Fruit fly (Drosophila melanogaster): ENCODE measurements around the gene TotA.

Gene TotA

DNA sequence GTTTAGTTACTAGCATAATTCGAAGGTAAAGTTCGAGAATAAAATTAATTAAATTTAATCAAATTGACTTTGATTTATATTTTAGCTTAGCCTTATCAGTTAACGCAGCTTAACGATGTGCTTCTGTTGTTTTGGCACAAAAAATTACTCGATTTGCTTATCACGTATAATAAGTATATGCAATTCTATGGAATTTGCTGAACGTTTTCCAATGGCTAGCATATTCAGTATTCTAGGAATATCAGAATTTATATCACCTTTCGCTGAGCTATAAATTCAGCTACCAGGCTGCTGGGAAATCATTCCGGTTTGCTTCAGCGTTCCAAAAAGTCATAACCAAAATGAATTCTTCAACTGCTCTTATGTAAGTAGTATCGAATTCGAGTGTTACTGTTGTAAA is at the start of gene TotA:
TotA (plus strand) TSS at position 301 of the 400 bp plus-strand sequence.
- TF ChIP-seq toe (GFP tag; optimal IDR thresholded peaks at IDR 0.05) (no peak), Crg-1 (GFP tag; optimal IDR thresholded peaks at IDR 0.05) (no peak), pad (GFP tag; optimal IDR thresholded peaks at IDR 0.05) (no peak), cnc (optimal IDR thresholded peaks at IDR 0.05) (no peak), CG33017 (tag; optimal IDR thresholded peaks at IDR 0.05) (no peak), CG7101 (tag; optimal IDR thresholded peaks at IDR 0.05) (no peak), cic (GFP tag; optimal IDR thresholded peaks at IDR 0.05) (no peak), CG5204 (GFP tag; optimal IDR thresholded peaks at IDR 0.05) (no peak), CG7045 (GFP tag; optimal IDR thresholded peaks at IDR 0.05) (no peak), Clk (GFP tag; optimal IDR thresholded peaks at IDR 0.05) (no peak), CG12768 (GFP tag; optimal IDR thresholded peaks at IDR 0.05) (no peak), CG11617 (GFP tag; optimal IDR thresholded peaks at IDR 0.05) (no peak), Hr96 (GFP tag; optimal IDR thresholded peaks at IDR 0.05) (no peak), Mnt (GFP tag; optimal IDR thresholded peaks at IDR 0.05) (no peak), ovo (GFP tag; optimal IDR thresholded peaks at IDR 0.05) (no peak), CG1620 (GFP tag; optimal IDR thresholded peaks at IDR 0.05) (no peak)

DNA sequence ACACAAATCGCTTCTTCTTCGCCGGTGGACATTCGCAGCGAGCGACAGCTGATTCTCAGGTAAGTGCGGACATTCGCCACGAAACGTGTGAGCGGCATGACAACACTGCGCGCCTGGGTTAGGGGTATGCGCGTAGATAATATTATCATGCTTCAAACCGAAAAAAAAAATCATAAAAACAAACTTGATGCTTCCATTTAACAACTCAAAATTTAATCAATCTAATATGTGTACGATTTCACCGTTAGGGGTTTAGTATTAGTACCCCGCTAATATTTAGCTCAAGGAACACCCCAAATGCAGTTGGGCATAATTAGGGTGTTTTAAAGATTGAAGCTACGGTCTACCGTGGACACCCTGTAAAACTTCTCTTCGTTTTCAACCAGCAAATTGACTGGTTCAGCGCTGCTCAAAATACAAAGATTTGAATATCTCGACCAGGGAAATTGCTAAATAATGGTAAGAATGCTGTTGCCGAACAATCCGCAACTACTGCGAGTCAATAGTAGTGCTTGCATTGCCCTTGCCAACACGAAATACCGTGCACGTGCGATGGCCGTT is 48.9 kb upstream of the TotA start, which contains the start of the genes CG17271 and RpS20:
CG17271 (minus strand) TSS at position 34 of the 561 bp plus-strand sequence.
RpS20 (plus strand) TSS at position 367 of the 561 bp plus-strand sequence.
- peak; percentile 87 for TF ChIP-seq CG1620 (GFP tag; optimal IDR thresholded peaks at IDR 0.05)
- no peak for TF ChIP-seq CG5204 (GFP tag; optimal IDR thresholded peaks at IDR 0.05)
- TF ChIP-seq kay (GFP tag; ENCODE audit: borderline replicate concordance) = no peak
- TF ChIP-seq ovo (GFP tag; optimal IDR thresholded peaks at IDR 0.05) = peak; percentile 81
- TF ChIP-seq CG14711 (tag; optimal IDR thresholded peaks at IDR 0.05) = peak; percentile 92
- TF ChIP-seq tj (GFP tag; optimal IDR thresholded peaks at IDR 0.05) = peak; percentile 75
- TF ChIP-seq cnc (optimal IDR thresholded peaks at IDR 0.05) = no peak
- TF ChIP-seq Crg-1 (GFP tag; optimal IDR thresholded peaks at IDR 0.05) = peak; percentile 79
- TF ChIP-seq Hr96 (GFP tag; optimal IDR thresholded peaks at IDR 0.05) = peak; percentile 95
- TF ChIP-seq CG33017 (tag; optimal IDR thresholded peaks at IDR 0.05) = peak; percentile 69
- TF ChIP-seq CG7045 (GFP tag; optimal IDR thresholded peaks at IDR 0.05) = peak; percentile 85
- TF ChIP-seq Clk (GFP tag; optimal IDR thresholded peaks at IDR 0.05) = peak; percentile 89
- TF ChIP-seq CG7101 (tag; optimal IDR thresholded peaks at IDR 0.05) = peak; percentile 85
- TF ChIP-seq CG12768 (GFP tag; optimal IDR thresholded peaks at IDR 0.05) = peak; percentile 89
- peak; percentile 95 for TF ChIP-seq Mnt (GFP tag; optimal IDR thresholded peaks at IDR 0.05)
- peak; percentile 91 for TF ChIP-seq bab1 (GFP tag; optimal IDR thresholded peaks at IDR 0.05)
- TF ChIP-seq cic (GFP tag; optimal IDR thresholded peaks at IDR 0.05) = peak; percentile 70
- TF ChIP-seq pad (GFP tag; optimal IDR thresholded peaks at IDR 0.05) = peak; percentile 75
- TF ChIP-seq toe (GFP tag; optimal IDR thresholded peaks at IDR 0.05) = peak; percentile 96
- peak; percentile 92 for TF ChIP-seq CG11617 (GFP tag; optimal IDR thresholded peaks at IDR 0.05)

DNA sequence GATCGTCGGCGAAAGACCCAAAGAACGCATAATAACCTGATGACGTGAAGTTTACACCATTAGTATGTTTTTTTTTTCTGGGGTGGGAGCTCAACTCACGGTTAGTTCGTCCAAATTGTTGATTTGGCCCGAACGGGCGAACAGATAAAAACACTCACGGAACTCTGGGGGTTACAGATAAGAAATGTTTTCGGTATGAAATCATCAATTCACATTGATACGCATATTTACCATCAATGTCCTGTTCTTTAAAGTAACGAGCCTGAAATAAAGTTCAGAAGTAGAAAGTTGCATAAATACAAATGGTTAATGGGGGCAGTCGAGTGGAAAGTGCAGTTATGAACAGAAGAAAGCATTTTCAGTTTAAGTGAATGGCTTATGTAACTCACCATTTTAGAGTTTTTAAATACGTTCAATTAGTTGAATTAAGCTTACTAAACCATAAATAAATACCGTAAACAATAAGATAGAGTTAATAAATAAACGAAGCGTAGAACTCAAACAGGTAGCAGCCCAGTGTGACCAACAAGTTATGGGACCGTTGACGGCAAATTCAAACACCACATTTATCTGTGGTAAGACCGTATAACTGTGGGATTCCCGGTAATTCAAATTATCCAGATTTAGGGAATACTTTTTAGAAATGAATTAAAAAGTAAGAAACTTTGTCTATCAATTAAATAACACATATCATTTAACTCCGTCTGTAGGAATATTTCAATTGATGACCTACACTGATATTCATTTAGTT is 47.0 kb upstream of the TotA start, which contains the start of gene CG17272:
CG17272 (minus strand) TSS at position 536 of the 751 bp plus-strand sequence.
- TF ChIP-seq Mnt (GFP tag; optimal IDR thresholded peaks at IDR 0.05) = peak; percentile 27
- TF ChIP-seq Hr96 (GFP tag; optimal IDR thresholded peaks at IDR 0.05) = no peak
- TF ChIP-seq CG33017 (tag; optimal IDR thresholded peaks at IDR 0.05) = peak; percentile 1

DNA sequence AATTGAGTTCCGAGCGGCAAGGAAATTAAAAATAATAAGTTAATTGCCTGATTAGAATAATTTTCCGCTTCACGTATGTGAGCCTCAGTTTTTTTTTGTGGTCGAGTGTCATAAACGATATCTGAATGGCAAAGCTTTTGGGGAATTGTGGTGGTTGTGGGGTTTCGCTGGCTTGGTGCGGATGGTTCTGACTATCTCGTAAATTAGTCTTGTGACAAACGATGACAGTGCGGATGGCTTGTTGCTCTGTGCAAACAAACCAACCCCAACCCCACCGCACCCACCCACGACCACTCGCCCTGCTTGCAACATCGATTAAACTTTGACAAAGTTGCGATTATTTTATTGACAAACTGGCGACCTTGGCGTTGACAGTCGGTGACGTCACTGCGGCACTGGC is 43.9 kb upstream of the TotA start:
- TF ChIP-seq tj (GFP tag; optimal IDR thresholded peaks at IDR 0.05) (no peak), CG7045 (GFP tag; optimal IDR thresholded peaks at IDR 0.05) (peak; percentile 2), Crg-1 (GFP tag; optimal IDR thresholded peaks at IDR 0.05) (no peak), CG12768 (GFP tag; optimal IDR thresholded peaks at IDR 0.05) (peak; percentile 32), Hr96 (GFP tag; optimal IDR thresholded peaks at IDR 0.05) (no peak), Mnt (GFP tag; optimal IDR thresholded peaks at IDR 0.05) (no peak), cic (GFP tag; optimal IDR thresholded peaks at IDR 0.05) (peak; percentile 35), cnc (optimal IDR thresholded peaks at IDR 0.05) (peak in 1 of 2 experiments; percentile 23)

DNA sequence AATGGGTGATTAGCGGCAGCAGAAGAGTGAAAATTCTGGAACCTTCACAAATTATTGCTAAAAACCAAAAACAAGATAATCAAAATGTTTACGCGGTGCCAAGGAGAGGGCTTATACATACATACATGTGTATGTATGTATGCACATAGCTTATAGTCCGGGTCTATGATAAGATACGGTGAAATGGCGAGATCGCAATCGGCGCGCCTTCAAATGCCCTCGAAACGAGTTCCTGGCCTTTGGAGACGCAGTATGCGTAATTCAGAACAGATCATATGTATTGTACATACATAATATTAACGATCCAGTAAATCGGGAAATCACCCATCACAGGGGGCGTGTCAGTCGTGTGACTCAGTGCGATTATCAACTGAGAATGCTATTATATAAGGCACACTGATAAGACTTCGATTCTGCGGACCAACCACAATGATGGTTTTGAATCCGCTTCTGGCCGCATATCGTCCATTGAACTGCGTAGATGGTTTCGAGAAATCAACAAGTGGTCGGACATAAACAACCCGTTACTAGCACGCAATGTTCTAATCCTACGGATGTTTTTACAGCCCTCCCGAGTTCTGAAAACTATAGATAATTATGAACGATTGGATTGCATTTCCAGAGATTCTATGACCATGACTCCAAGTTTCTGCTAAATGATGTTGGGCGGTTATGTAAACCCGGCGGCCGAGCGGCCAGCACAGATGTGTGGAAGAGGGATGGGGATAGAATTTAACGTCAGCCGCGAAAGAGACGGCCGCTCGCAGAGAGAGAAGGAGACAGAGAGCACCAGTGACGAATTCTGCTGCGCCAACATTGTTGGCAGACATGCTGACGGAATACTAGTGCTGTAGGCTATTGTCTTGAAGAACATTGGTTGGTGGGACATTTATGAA is 42.1 kb upstream of the TotA start:
- TF ChIP-seq CG12768 (GFP tag; optimal IDR thresholded peaks at IDR 0.05) (no peak), Crg-1 (GFP tag; optimal IDR thresholded peaks at IDR 0.05) (peak; percentile 45), Mnt (GFP tag; optimal IDR thresholded peaks at IDR 0.05) (peak; percentile 14), cic (GFP tag; optimal IDR thresholded peaks at IDR 0.05) (peak; percentile 39), tj (GFP tag; optimal IDR thresholded peaks at IDR 0.05) (peak; percentile 94)

Data from whole organism, adult.